Fruit fly (Drosophila melanogaster) S2 (cell line): ENCODE data around the gene rdx.

ENCODE experiments used
- CG8478 ChIP-seq: fragments of >200 bp; optimal IDR thresholded peaks from 2 replicates; lab custom pipeline; 2018
- CTCF ChIP-seq, 2 experiments: fragments of >200 bp; optimal IDR thresholded peaks; 2 replicates each; lab custom pipeline; 2018

DNA sequence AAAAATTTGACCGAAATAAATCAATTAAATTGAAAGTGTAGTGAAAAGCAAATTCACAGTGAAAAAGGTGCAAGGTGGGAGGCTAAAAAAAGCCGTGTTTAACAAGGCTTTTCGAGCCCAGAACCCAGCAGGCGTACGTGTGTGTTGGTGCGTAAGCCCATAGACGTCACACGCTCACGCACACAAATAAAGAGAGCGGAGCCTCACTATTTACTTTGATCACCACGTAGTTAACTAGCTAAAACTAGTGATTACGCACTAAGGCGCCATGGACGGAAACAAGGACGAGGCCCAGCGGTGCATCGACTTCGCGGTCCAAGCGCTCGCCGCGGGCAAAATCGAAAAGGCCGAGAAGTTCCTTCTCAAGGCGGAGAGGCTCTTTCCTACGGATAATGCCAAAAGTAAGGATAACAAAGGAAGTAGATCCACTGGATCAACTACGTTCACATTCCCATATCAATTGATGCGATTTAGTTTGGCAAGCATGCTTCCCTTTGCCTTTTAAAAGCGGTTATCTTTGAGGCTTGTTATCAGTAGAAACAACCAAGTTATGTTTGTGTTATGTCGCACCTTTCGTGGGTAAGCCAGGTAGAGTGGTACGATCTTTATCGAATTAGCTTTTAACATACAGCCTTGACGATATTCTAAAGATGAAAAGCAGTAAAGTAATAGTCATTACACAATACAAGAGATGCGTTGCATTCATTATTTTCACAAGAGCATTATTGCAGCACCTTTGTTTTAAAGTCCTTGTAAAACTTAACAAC is 748 bp upstream of the rdx start:
- no peak for TF ChIP-seq CTCF (optimal IDR thresholded peaks at IDR 0.05; lab: Kevin White, UChicago)
- no peak for TF ChIP-seq CG8478 (lab: Kevin White, UChicago)
